Worm (Caenorhabditis elegans): Measurements from ENCODE around the gene F56D2.2.

- TF ChIP-seq blmp-1 (tag; optimal IDR thresholded peaks at IDR 0.05), result no peak
- no peak for TF ChIP-seq unc-39 (tag; optimal IDR thresholded peaks at IDR 0.05)
- TF ChIP-seq elt-3 (tag; optimal IDR thresholded peaks at IDR 0.05), result no peak
These were observed 14.3 kb upstream of the F56D2.2 start for ce11 chrIII:5572806-5573205.
